Fruit fly (Drosophila melanogaster): ENCODE data around the gene ND-39.

The ND-39 gene

dm6 chr3L:20540975-20541951, 49.4 kb downstream of the ND-39 start:
- TF ChIP-seq pan (optimal IDR thresholded peaks at IDR 0.05) = no peak
- TF ChIP-seq Dll (optimal IDR thresholded peaks at IDR 0.05) = no peak
- no peak for TF ChIP-seq psq (optimal IDR thresholded peaks at IDR 0.05)
- no peak for TF ChIP-seq usp (GFP tag; optimal IDR thresholded peaks at IDR 0.05)
- TF ChIP-seq CG8478 (optimal IDR thresholded peaks at IDR 0.05) = no peak
- no peak for TF ChIP-seq EcR (GFP tag; optimal IDR thresholded peaks at IDR 0.05)

All from whole organism.